Fruit fly (Drosophila melanogaster): Measurements from ENCODE around the gene CG4287.

Gene CG4287

DNA sequence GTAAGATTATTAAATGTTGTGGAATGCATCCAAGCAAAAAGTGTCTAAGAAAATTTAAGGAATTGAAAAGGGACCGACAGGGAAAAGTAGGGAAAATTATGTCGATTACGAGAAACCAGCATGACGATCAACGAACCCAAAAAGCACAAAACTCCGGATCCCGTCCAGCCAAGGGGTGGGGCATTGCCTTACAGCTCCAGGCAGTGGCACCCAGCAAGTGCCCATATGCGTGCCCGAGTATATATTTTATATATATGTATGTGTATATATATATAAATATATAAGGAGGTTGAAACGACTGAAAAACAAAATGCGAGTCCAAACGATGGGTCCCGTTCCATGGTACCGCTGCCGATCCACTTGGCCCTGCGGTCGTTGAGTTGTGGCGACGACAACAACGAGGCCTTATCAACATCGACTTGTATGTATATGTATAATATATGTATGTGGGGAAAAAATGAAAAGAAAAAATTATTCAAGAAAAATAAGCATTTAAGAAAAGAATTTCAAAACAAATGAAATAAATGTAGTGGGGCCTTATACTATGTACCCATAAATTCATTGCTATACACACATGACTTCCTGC lies 23.5 kb upstream of the CG4287 start (continued):
- no peak for TF ChIP-seq chn (GFP tag; optimal IDR thresholded peaks at IDR 0.05)
- TF ChIP-seq CkIIα-i1 (GFP tag; IDR thresholded peaks at IDR 0.05), result no peak

dm6 chr3R:15985762-15986214 lies 22.1 kb upstream of the CG4287 start, which contains the start of gene srp:
Gene srp, plus strand, starts transcription at chr3R:15986152.
- TF ChIP-seq CG33557 (GFP tag; optimal IDR thresholded peaks at IDR 0.05) (no peak), Sry-β (GFP tag; optimal IDR thresholded peaks at IDR 0.05) (no peak), CG8290 (GFP tag; optimal IDR thresholded peaks at IDR 0.05) (no peak), CG8290 (tag; optimal IDR thresholded peaks at IDR 0.05) (no peak), mld (GFP tag; IDR thresholded peaks at IDR 0.05; ENCODE audit: partially characterized antibody) (no peak), CG14014 (GFP tag; IDR thresholded peaks at IDR 0.05) (0 out of 2 replicates have a peak, but pooled peaks have one; percentile 10), E2f1 (GFP tag; IDR thresholded peaks at IDR 0.05) (no peak), gce (GFP tag; IDR thresholded peaks at IDR 0.05) (no peak), Xbp1 (GFP tag; optimal IDR thresholded peaks at IDR 0.05) (no peak), GATAe (GFP tag; conservative IDR thresholded peaks at IDR 0.05) (peak; percentile 99), yki (optimal IDR thresholded peaks at IDR 0.05) (no peak), Bdp1 (GFP tag; optimal IDR thresholded peaks at IDR 0.05) (no peak), Sox102F (GFP tag; optimal IDR thresholded peaks at IDR 0.05) (no peak), mam (GFP tag; optimal IDR thresholded peaks at IDR 0.05) (no peak), Deaf1 (tag; optimal IDR thresholded peaks at IDR 0.05) (peak; percentile 78), CG1832 (GFP tag; optimal IDR thresholded peaks at IDR 0.05) (peak; percentile 55), Med (GFP tag) (peak; percentile 94), CG12744 (GFP tag; optimal IDR thresholded peaks at IDR 0.05) (no peak), HmgZ (tag; optimal IDR thresholded peaks at IDR 0.05) (peak; percentile 7), ci (GFP tag; IDR thresholded peaks at IDR 0.05) (0 out of 3 replicates have a peak, but pooled peaks have one; percentile 43), Hmr (GFP tag; optimal IDR thresholded peaks at IDR 0.05) (no peak), CG15479 (GFP tag; optimal IDR thresholded peaks at IDR 0.05) (peak; percentile 96), pita (GFP tag; optimal IDR thresholded peaks at IDR 0.05) (no peak), Hr39 (optimal IDR thresholded peaks at IDR 0.05) (no peak), CG34376 (GFP tag; optimal IDR thresholded peaks at IDR 0.05) (peak; percentile 88), tio (GFP tag; optimal IDR thresholded peaks at IDR 0.05) (no peak), Adf1 (GFP tag; IDR thresholded peaks at IDR 0.05) (peak; percentile 16; the same call in 1 of the 2 replicates), D19B (GFP tag; optimal IDR thresholded peaks at IDR 0.05) (no peak), Hsf (GFP tag; optimal IDR thresholded peaks at IDR 0.05) (no peak), shn (GFP tag; optimal IDR thresholded peaks at IDR 0.05) (peak; percentile 57), Pdp1 (GFP tag; optimal IDR thresholded peaks at IDR 0.05) (peak in 1 of 2 experiments; percentile 74), CG10267 (tag; optimal IDR thresholded peaks at IDR 0.05) (no peak), unc-4 (GFP tag; IDR thresholded peaks at IDR 0.05; ENCODE audit: partially characterized antibody) (no peak), CG14965 (GFP tag; optimal IDR thresholded peaks at IDR 0.05; ENCODE audit: borderline replicate concordance) (no peak), CG15011 (GFP tag; optimal IDR thresholded peaks at IDR 0.05) (no peak), HHEX (GFP tag; optimal IDR thresholded peaks at IDR 0.05) (no peak), Trl (optimal IDR thresholded peaks at IDR 0.05) (no peak), Trl (GFP tag; optimal IDR thresholded peaks at IDR 0.05) (no peak), ttk (GFP tag; IDR thresholded peaks at IDR 0.05) (no peak), ERR (GFP tag; optimal IDR thresholded peaks at IDR 0.05) (no peak), sisA (GFP tag; IDR thresholded peaks at IDR 0.05) (no peak), CG11093 (GFP tag; IDR thresholded peaks at IDR 0.05) (no peak), Gsc (GFP tag; IDR thresholded peaks at IDR 0.05) (no peak), phol (tag; optimal IDR thresholded peaks at IDR 0.05) (no peak), Hey (tag; optimal IDR thresholded peaks at IDR 0.05) (peak; percentile 9), insv (GFP tag; optimal IDR thresholded peaks at IDR 0.05) (no peak), CG30403 (GFP tag; optimal IDR thresholded peaks at IDR 0.05) (no peak), slbo (GFP tag; IDR thresholded peaks at IDR 0.05) (no peak)
